Fruit fly (Drosophila melanogaster) whole organism, embryonic: ENCODE measurements around the gene Bet3.
A peak's percentile ranks its signal among the peaks of the same experiment; 100 is the strongest.

Source experiments
- CG10543 ChIP-seq: fragments of 200-800 bp; sonication (Bioruptor generic); optimal IDR thresholded peaks from 3 replicates; lab custom pipeline; 2017; ENCODE audit warnings: missing biosample characterization, mild to moderate bottlenecking, missing genetic modification characterization, moderate library complexity
- CG11456 ChIP-seq: fragments of 200-800 bp; sonication (Bioruptor generic); IDR thresholded peaks from 3 replicates; pipeline ENCODE4 v1.3.6; 2022; ENCODE audit warnings: missing biosample characterization, missing genetic modification characterization
- CG11723 ChIP-seq: fragments of 200-800 bp; sonication (Bioruptor generic); optimal IDR thresholded peaks from 2 replicates; lab custom pipeline; 2017; ENCODE audit warnings: missing biosample characterization, mild to moderate bottlenecking, missing genetic modification characterization
- CG12071 ChIP-seq: fragments of 200-800 bp; sonication (Bioruptor generic); optimal IDR thresholded peaks from 3 replicates; lab custom pipeline; 2018; ENCODE audit warnings: missing biosample characterization, mild to moderate bottlenecking, missing genetic modification characterization
- CG13775 ChIP-seq: fragments of 200-800 bp; sonication (Bioruptor generic); optimal IDR thresholded peaks from 3 replicates; lab custom pipeline; 2017; ENCODE audit warnings: missing biosample characterization, mild to moderate bottlenecking, missing genetic modification characterization
- CG14441 ChIP-seq: fragments of 200-800 bp; sonication (Bioruptor generic); IDR thresholded peaks from 2 replicates; pipeline ENCODE4 v1.3.6; 2022; ENCODE audit warnings: missing biosample characterization, missing genetic modification characterization
- CG15269 ChIP-seq: fragments of 200-800 bp; sonication (Bioruptor generic); optimal IDR thresholded peaks from 2 replicates; lab custom pipeline; 2018; ENCODE audit warnings: missing biosample characterization, mild to moderate bottlenecking, missing genetic modification characterization, moderate library complexity
- CG1647 ChIP-seq: fragments of 200-800 bp; sonication (Bioruptor generic); optimal IDR thresholded peaks from 3 replicates; lab custom pipeline; 2016; ENCODE audit warnings: missing biosample characterization, missing genetic modification characterization
- CG16815 ChIP-seq: fragments of 200-800 bp; sonication (Bioruptor generic); optimal IDR thresholded peaks from 3 replicates; lab custom pipeline; 2017; ENCODE audit warnings: missing biosample characterization, mild to moderate bottlenecking, missing genetic modification characterization
- CG18764 ChIP-seq: fragments of 200-800 bp; sonication (Bioruptor generic); optimal IDR thresholded peaks from 3 replicates; lab custom pipeline; 2016; ENCODE audit warnings: missing biosample characterization, missing genetic modification characterization
- CG31365 ChIP-seq: fragments of 200-800 bp; sonication (Bioruptor generic); optimal IDR thresholded peaks from 2 replicates; lab custom pipeline; 2018; ENCODE audit warnings: missing biosample characterization, mild to moderate bottlenecking, missing genetic modification characterization
- CG32772 ChIP-seq: fragments of 200-800 bp; sonication (Bioruptor generic); IDR thresholded peaks from 2 replicates; pipeline ENCODE4 v1.3.6; 2022; ENCODE audit warnings: missing biosample characterization, missing genetic modification characterization
- CG3281 ChIP-seq: fragments of 200-800 bp; sonication (Bioruptor generic); optimal IDR thresholded peaks from 3 replicates; lab custom pipeline; 2017; ENCODE audit warnings: missing biosample characterization, mild to moderate bottlenecking, missing genetic modification characterization
- CG3847 ChIP-seq: fragments of 200-800 bp; sonication (Bioruptor generic); IDR thresholded peaks from 2 replicates; pipeline ENCODE4 v1.3.6; 2022; ENCODE audit warnings: missing biosample characterization, missing genetic modification characterization
- CG4617 ChIP-seq: fragments of 200-800 bp; sonication (Bioruptor generic); optimal IDR thresholded peaks from 3 replicates; lab custom pipeline; 2016; ENCODE audit warnings: missing biosample characterization, missing genetic modification characterization, borderline replicate concordance
- CG4730 ChIP-seq: fragments of 200-800 bp; sonication (Bioruptor generic); IDR thresholded peaks from 2 replicates; pipeline ENCODE4 v1.3.6; 2022; ENCODE audit warnings: missing biosample characterization, missing genetic modification characterization
- CG6689 ChIP-seq: fragments of 200-800 bp; sonication (Bioruptor generic); IDR thresholded peaks from 2 replicates; pipeline ENCODE4 v1.3.6; 2022; ENCODE audit warnings: missing biosample characterization, missing genetic modification characterization
- CG8388 ChIP-seq: fragments of 200-800 bp; sonication (Bioruptor generic); optimal IDR thresholded peaks from 2 replicates; lab custom pipeline; 2019; ENCODE audit warnings: missing biosample characterization, mild to moderate bottlenecking, missing genetic modification characterization, moderate library complexity
- CG9215 ChIP-seq: fragments of 200-800 bp; sonication (Bioruptor generic); IDR thresholded peaks from 2 replicates; pipeline ENCODE4 v1.3.6; 2022; ENCODE audit warnings: missing biosample characterization, missing genetic modification characterization
- Chrac-16 ChIP-seq: fragments of 200-800 bp; sonication (Bioruptor generic); optimal IDR thresholded peaks from 3 replicates; lab custom pipeline; 2016; ENCODE audit warnings: missing biosample characterization, missing genetic modification characterization
- CoRest ChIP-seq: fragments of 200-800 bp; sonication (Bioruptor generic); optimal IDR thresholded peaks from 3 replicates; lab custom pipeline; 2018; ENCODE audit warnings: missing biosample characterization, mild to moderate bottlenecking, missing genetic modification characterization, moderate library complexity
- Dbx ChIP-seq: fragments of 200-800 bp; sonication (Bioruptor generic); IDR thresholded peaks from 3 replicates; pipeline ENCODE4 v1.3.6; 2022; ENCODE audit warnings: missing biosample characterization, missing genetic modification characterization
- Dp ChIP-seq: fragments of 200-800 bp; sonication (Bioruptor generic); optimal IDR thresholded peaks from 2 replicates; lab custom pipeline; 2018; ENCODE audit warnings: missing biosample characterization, mild to moderate bottlenecking, missing genetic modification characterization, moderate library complexity
- Fer3 ChIP-seq: fragments of 200-800 bp; sonication (Bioruptor generic); optimal IDR thresholded peaks from 2 replicates; lab custom pipeline; 2018; ENCODE audit warnings: missing biosample characterization, mild to moderate bottlenecking, missing genetic modification characterization, moderate library complexity
- GATAe ChIP-seq: fragments of 200-800 bp; sonication (Bioruptor generic); conservative IDR thresholded peaks from 2 replicates; pipeline ENCODE4 v1.3.6; 2022; ENCODE audit warnings: missing biosample characterization, missing genetic modification characterization
- Gug ChIP-seq: fragments of 200-800 bp; sonication (Bioruptor generic); IDR thresholded peaks from 4 replicates; pipeline ENCODE4 v1.3.6; 2022; ENCODE audit warnings: missing biosample characterization, missing genetic modification characterization
- Neu2 ChIP-seq: fragments of 200-800 bp; sonication (Bioruptor generic); optimal IDR thresholded peaks from 3 replicates; lab custom pipeline; 2016; ENCODE audit warnings: missing biosample characterization, missing genetic modification characterization, borderline replicate concordance
- NfI ChIP-seq: fragments of 200-800 bp; sonication (Bioruptor generic); optimal IDR thresholded peaks from 3 replicates; lab custom pipeline; 2018; ENCODE audit warnings: missing biosample characterization, mild to moderate bottlenecking, missing genetic modification characterization, moderate library complexity
- Oli ChIP-seq: fragments of 200-800 bp; sonication (Bioruptor generic); optimal IDR thresholded peaks from 2 replicates; lab custom pipeline; 2018; ENCODE audit warnings: missing biosample characterization, mild to moderate bottlenecking, missing genetic modification characterization, moderate library complexity
- Side ChIP-seq: fragments of 200-800 bp; sonication (Bioruptor generic); optimal IDR thresholded peaks from 2 replicates; lab custom pipeline; 2016; ENCODE audit warnings: missing biosample characterization, missing genetic modification characterization
- Tbp ChIP-seq: fragments of >200 bp; optimal IDR thresholded peaks from 2 replicates; lab custom pipeline; 2018; ENCODE audit warnings: missing biosample characterization, missing genetic modification characterization
- aop ChIP-seq: fragments of 200-800 bp; sonication (Bioruptor generic); IDR thresholded peaks from 2 replicates; pipeline ENCODE4 v1.3.6; 2022; ENCODE audit warnings: missing biosample characterization, missing genetic modification characterization
- bigmax ChIP-seq: fragments of 200-800 bp; sonication (Bioruptor generic); optimal IDR thresholded peaks from 2 replicates; lab custom pipeline; 2018; ENCODE audit warnings: missing biosample characterization, mild to moderate bottlenecking, missing genetic modification characterization
- bsh ChIP-seq, 2 experiments: fragments of 200-800 bp; sonication (Bioruptor generic); optimal IDR thresholded peaks; 2 replicates each; lab custom pipeline; 2017 to 2018; ENCODE audit warnings: mild to moderate bottlenecking in 2 of 2, missing biosample characterization in 2 of 2, missing genetic modification characterization in 2 of 2, moderate library complexity in 1 of 2
- cad ChIP-seq: fragments of >200 bp; optimal IDR thresholded peaks from 2 replicates; lab custom pipeline; 2017; ENCODE audit warnings: missing biosample characterization, missing genetic modification characterization
- dati ChIP-seq: fragments of 200-800 bp; sonication (Bioruptor generic); IDR thresholded peaks from 2 replicates; pipeline ENCODE4 v1.3.6; 2022; ENCODE audit warnings: missing biosample characterization, missing genetic modification characterization
- grn ChIP-seq: fragments of 200-800 bp; sonication (Bioruptor generic); optimal IDR thresholded peaks from 3 replicates; lab custom pipeline; 2017; ENCODE audit warnings: missing biosample characterization, missing genetic modification characterization
- hb ChIP-seq: fragments of 200-800 bp; sonication (Bioruptor generic); IDR thresholded peaks from 3 replicates; pipeline ENCODE4 v1.3.6; 2022; ENCODE audit warnings: missing biosample characterization, missing genetic modification characterization; ENCODE audit not compliant: partially characterized antibody
- inv ChIP-seq: fragments of 200-800 bp; sonication (Bioruptor generic); IDR thresholded peaks from 2 replicates; pipeline ENCODE4 v1.3.6; 2022; ENCODE audit warnings: missing biosample characterization, missing genetic modification characterization; ENCODE audit not compliant: partially characterized antibody
- jigr1 ChIP-seq: fragments of 200-800 bp; sonication (Bioruptor generic); IDR thresholded peaks from 3 replicates; pipeline ENCODE4 v1.3.6; 2022; ENCODE audit warnings: missing biosample characterization, missing genetic modification characterization
- peb ChIP-seq: fragments of 200-800 bp; sonication (Bioruptor generic); IDR thresholded peaks from 2 replicates; pipeline ENCODE4 v1.3.6; 2022; ENCODE audit warnings: missing biosample characterization, missing genetic modification characterization
- pfk ChIP-seq: fragments of 200-800 bp; sonication (Bioruptor generic); optimal IDR thresholded peaks from 2 replicates; lab custom pipeline; 2018; ENCODE audit warnings: missing biosample characterization, mild to moderate bottlenecking, missing genetic modification characterization, moderate library complexity
- pita ChIP-seq: fragments of 200-800 bp; sonication (Bioruptor generic); optimal IDR thresholded peaks from 2 replicates; lab custom pipeline; 2017; ENCODE audit warnings: missing biosample characterization, mild to moderate bottlenecking, missing genetic modification characterization
- sc ChIP-seq, 3 experiments: fragments of >200 bp in 2 of 3; fragments of 200-800 bp in 1 of 3; sonication (Bioruptor generic) in 1 of 3; optimal IDR thresholded peaks; 2 replicates in 2 of 3; 3 replicates in 1 of 3; lab custom pipeline; 2017; ENCODE audit warnings: mild to moderate bottlenecking in 1 of 3, missing biosample characterization in 1 of 3, missing genetic modification characterization in 1 of 3, missing genetic modification reagents in 1 of 3
- stwl ChIP-seq: fragments of 200-800 bp; sonication (Bioruptor generic); optimal IDR thresholded peaks from 3 replicates; lab custom pipeline; 2018; ENCODE audit warnings: missing biosample characterization, mild to moderate bottlenecking, missing genetic modification characterization, moderate library complexity
- twi ChIP-seq: fragments of 200-800 bp; optimal IDR thresholded peaks from 2 replicates; lab custom pipeline; 2019; ENCODE audit warnings: missing biosample characterization, mild to moderate bottlenecking, missing genetic modification characterization, moderate library complexity
- tx ChIP-seq: fragments of 200-800 bp; sonication (Bioruptor generic); optimal IDR thresholded peaks from 2 replicates; lab custom pipeline; 2016; ENCODE audit warnings: missing biosample characterization, missing genetic modification characterization
- unpg ChIP-seq: fragments of 200-800 bp; sonication (Bioruptor generic); optimal IDR thresholded peaks from 3 replicates; lab custom pipeline; 2018; ENCODE audit warnings: missing biosample characterization, mild to moderate bottlenecking, missing genetic modification characterization, moderate library complexity
- zf30C ChIP-seq: fragments of 200-800 bp; sonication (Bioruptor generic); optimal IDR thresholded peaks from 3 replicates; lab custom pipeline; 2018; ENCODE audit warnings: missing biosample characterization, mild to moderate bottlenecking, missing genetic modification characterization

The Bet3 gene

dm6 chr3L:9410754-9411423 is 31.2 kb downstream of the Bet3 start, which contains the start of the genes CG4022 and Cpsf5 (continued):
- TF ChIP-seq hb (GFP tag; lab: Robert Waterston, UW) (no peak), jigr1 (GFP tag; lab: Robert Waterston, UW) (no peak), Dp (GFP tag; lab: Kevin White, UChicago) (peak; percentile 28), unpg (peak; percentile 87), CG12071 (peak; percentile 27), Gug (GFP tag; lab: Robert Waterston, UW) (peak; percentile 58; the same call in 3 of the 4 replicates), aop (GFP tag; lab: Robert Waterston, UW) (no peak), Oli (tag; lab: Kevin White, UChicago) (peak; percentile 69), CG10543 (GFP tag; lab: Kevin White, UChicago) (peak; percentile 92), CG1647 (peak; percentile 53), CG3847 (GFP tag; lab: Robert Waterston, UW) (peak; percentile 88), twi (tag; lab: Kevin White, UChicago) (peak; percentile 83), Fer3 (peak; percentile 78), zf30C (GFP tag; lab: Kevin White, UChicago) (no peak), NfI (GFP tag; lab: Kevin White, UChicago) (peak; percentile 87), CG11456 (GFP tag; lab: Robert Waterston, UW) (peak; percentile 78; the same call in 2 of the 3 replicates), Neu2 (no peak), GATAe (GFP tag; lab: Robert Waterston, UW) (no peak), bigmax (peak; percentile 34), CG32772 (GFP tag; lab: Robert Waterston, UW) (peak; percentile 79), grn (GFP tag; lab: Kevin White, UChicago) (peak; percentile 35), pita (GFP tag; lab: Kevin White, UChicago) (no peak), peb (GFP tag; lab: Robert Waterston, UW) (peak; percentile 73), CG14441 (peak; percentile 83), CG3281 (GFP tag; lab: Kevin White, UChicago) (peak; percentile 79), CG31365 (peak; percentile 13), CG4730 (GFP tag; lab: Robert Waterston, UW) (peak; percentile 62), Side (GFP tag; lab: Kevin White, UChicago) (peak; percentile 34), CG9215 (GFP tag; lab: Robert Waterston, UW) (peak; percentile 82), CoRest (tag; lab: Kevin White, UChicago) (peak; percentile 91), CG18764 (peak; percentile 63), inv (peak; percentile 49; the same call in 1 of the 2 replicates), Dbx (GFP tag; lab: Robert Waterston, UW) (peak; percentile 93), tx (GFP tag; lab: Kevin White, UChicago) (peak; percentile 40), bsh (GFP tag; optimal IDR thresholded peaks at IDR 0.05; lab: Kevin White, UChicago) (peak in 1 of 2 experiments; percentile 87), Chrac-16 (GFP tag; lab: Kevin White, UChicago) (peak; percentile 85), CG13775 (peak; percentile 87), CG6689 (GFP tag; lab: Robert Waterston, UW) (peak; percentile 79), CG8388 (GFP tag; lab: Kevin White, UChicago) (peak; percentile 78), cad (GFP tag; lab: Kevin White, UChicago) (no peak), stwl (tag; lab: Kevin White, UChicago) (peak; percentile 73), sc (optimal IDR thresholded peaks at IDR 0.05; lab: Kevin White, UChicago) (no peak), sc (GFP tag; optimal IDR thresholded peaks at IDR 0.05; lab: Kevin White, UChicago) (peak; percentile 16), CG15269 (peak; percentile 88), pfk (no peak), dati (GFP tag; lab: Robert Waterston, UW) (peak; percentile 25; the same call in 1 of the 2 replicates), CG16815 (GFP tag; lab: Kevin White, UChicago) (peak; percentile 70), CG11723 (GFP tag; lab: Kevin White, UChicago) (peak; percentile 52), Tbp (no peak), CG4617 (GFP tag; lab: Kevin White, UChicago) (peak; percentile 85)
